Worm (Caenorhabditis elegans) whole organism, young adult: ENCODE data around the gene srt-7.
"Not testable (repeated sequence)": the region's sequence is repeated elsewhere in the genome, so short reads cannot be mapped to it uniquely, and the experiment has no call there.

ENCODE experiments used
- B0261.1 ChIP-seq: sonication (generic microtip); optimal IDR thresholded peaks from 2 replicates; lab custom pipeline; 2016; ENCODE audit warnings: mild to moderate bottlenecking, missing genetic modification characterization, moderate library complexity, missing compliant biosample characterization
- B0336.3 ChIP-seq: fragments of 200-800 bp; sonication (Bioruptor generic); IDR thresholded peaks from 2 replicates; pipeline ENCODE4 v1.3.6; 2022; ENCODE audit warnings: missing genetic modification characterization, missing compliant biosample characterization
- C06A6.2 ChIP-seq: fragments of 200-800 bp; sonication (Bioruptor generic); conservative IDR thresholded peaks from 2 replicates; pipeline ENCODE4 v1.3.6; 2022; ENCODE audit warnings: missing genetic modification characterization, missing compliant biosample characterization
- F22D6.2 ChIP-seq: sonication (generic microtip); optimal IDR thresholded peaks from 2 replicates; lab custom pipeline; 2016; ENCODE audit warnings: mild to moderate bottlenecking, missing genetic modification characterization, missing compliant biosample characterization
- F23B12.7 ChIP-seq: sonication (generic microtip); optimal IDR thresholded peaks from 2 replicates; lab custom pipeline; 2017; ENCODE audit warnings: missing genetic modification characterization, mild to moderate bottlenecking, missing compliant biosample characterization, antibody characterized with exemption, moderate library complexity; ENCODE audit not compliant: insufficient read depth
- F33H1.4 ChIP-seq: fragments of 200-800 bp; sonication (Bioruptor generic); IDR thresholded peaks from 2 replicates; pipeline ENCODE4 v1.3.6; 2022; ENCODE audit warnings: missing genetic modification reagents, missing genetic modification characterization, missing compliant biosample characterization
- F37B4.10 ChIP-seq: fragments of 200-800 bp; sonication (Bioruptor generic); IDR thresholded peaks from 2 replicates; pipeline ENCODE4 v1.3.6; 2022; ENCODE audit warnings: missing genetic modification characterization, missing compliant biosample characterization
- F49E8.2 ChIP-seq: sonication (generic microtip); optimal IDR thresholded peaks from 3 replicates; lab custom pipeline; 2017; ENCODE audit warnings: missing genetic modification characterization, mild to moderate bottlenecking, missing compliant biosample characterization, antibody characterized with exemption, moderate library complexity; ENCODE audit not compliant: insufficient read depth
- F57C9.4 ChIP-seq: sonication (generic microtip); optimal IDR thresholded peaks from 2 replicates; lab custom pipeline; 2017; ENCODE audit warnings: mild to moderate bottlenecking, missing genetic modification characterization, missing compliant biosample characterization
- T07F8.4 ChIP-seq: sonication (generic microtip); optimal IDR thresholded peaks from 2 replicates; lab custom pipeline; 2016; ENCODE audit warnings: mild to moderate bottlenecking, missing genetic modification characterization, moderate library complexity, missing compliant biosample characterization
- ZK185.1 ChIP-seq: sonication (generic microtip); optimal IDR thresholded peaks from 2 replicates; lab custom pipeline; 2016; ENCODE audit warnings: mild to moderate bottlenecking, missing genetic modification characterization, missing compliant biosample characterization; ENCODE audit not compliant: poor library complexity, severe bottlenecking
- ama-1 ChIP-seq, 3 experiments: fragments of 150-350 bp in 1 of 3; sonication (generic microtip) in 2 of 3; optimal IDR thresholded peaks; 2 replicates each; lab custom pipeline; 2014 to 2018; ENCODE audit warnings: missing biosample characterization in 2 of 3, missing genetic modification characterization in 2 of 3, missing genetic modification reagents in 2 of 3
- bed-1 ChIP-seq: fragments of 200-800 bp; sonication (Bioruptor generic); IDR thresholded peaks from 2 replicates; pipeline ENCODE4 v1.3.6; 2022; ENCODE audit warnings: missing genetic modification reagents, missing genetic modification characterization, missing compliant biosample characterization
- cebp-1 ChIP-seq, 2 experiments: fragments of 200-800 bp in 1 of 2; sonication (Bioruptor generic) in 1 of 2; sonication (generic microtip) in 1 of 2; IDR thresholded peaks in 1 of 2; optimal IDR thresholded peaks in 1 of 2; 2 replicates each; pipeline versions ENCODE4 v1.3.6 to Lab custom; 2017 to 2022; ENCODE audit warnings: missing compliant biosample characterization in 2 of 2, missing genetic modification characterization in 2 of 2, mild to moderate bottlenecking in 1 of 2, missing genetic modification reagents in 1 of 2, moderate library complexity in 1 of 2
- ceh-100 ChIP-seq: fragments of 200-800 bp; sonication (Bioruptor generic); IDR thresholded peaks from 2 replicates; pipeline ENCODE4 v1.3.6; 2022; ENCODE audit warnings: missing genetic modification reagents, missing genetic modification characterization, missing compliant biosample characterization
- ceh-40 ChIP-seq: fragments of 200-800 bp; sonication (Bioruptor generic); IDR thresholded peaks from 2 replicates; pipeline ENCODE4 v1.3.6; 2022; ENCODE audit warnings: missing genetic modification characterization, missing compliant biosample characterization
- dox-1 ChIP-seq: fragments of 200-800 bp; sonication (Bioruptor generic); IDR thresholded peaks from 2 replicates; pipeline ENCODE4 v1.3.6; 2022; ENCODE audit warnings: missing genetic modification reagents, missing genetic modification characterization, missing compliant biosample characterization
- egl-44 ChIP-seq: fragments of 200-800 bp; sonication (Bioruptor generic); IDR thresholded peaks from 2 replicates; pipeline ENCODE4 v1.3.6; 2022; ENCODE audit warnings: missing genetic modification reagents, missing genetic modification characterization, missing compliant biosample characterization
- egrh-3 ChIP-seq: fragments of 200-800 bp; sonication (Bioruptor generic); IDR thresholded peaks from 2 replicates; pipeline ENCODE4 v1.3.6; 2022; ENCODE audit warnings: missing genetic modification reagents, missing genetic modification characterization, missing compliant biosample characterization
- hrde-1 ChIP-seq: sonication (generic microtip); optimal IDR thresholded peaks from 2 replicates; lab custom pipeline; 2016; ENCODE audit warnings: missing genetic modification characterization, mild to moderate bottlenecking, missing compliant biosample characterization, moderate library complexity, missing genotype, missing genetic modification reagents, borderline replicate concordance
- lag-1 ChIP-seq: fragments of 200-800 bp; sonication (Bioruptor generic); IDR thresholded peaks from 2 replicates; pipeline ENCODE4 v1.3.6; 2022; ENCODE audit warnings: missing genetic modification reagents, missing genetic modification characterization, missing compliant biosample characterization
- lsy-27 ChIP-seq: sonication (generic microtip); optimal IDR thresholded peaks from 2 replicates; lab custom pipeline; 2017; ENCODE audit warnings: missing genetic modification characterization, mild to moderate bottlenecking, missing compliant biosample characterization, antibody characterized with exemption, missing genotype, borderline replicate concordance; ENCODE audit not compliant: insufficient read depth
- madf-6 ChIP-seq: fragments of 200-800 bp; sonication (Bioruptor generic); IDR thresholded peaks from 2 replicates; pipeline ENCODE4 v1.3.6; 2022; ENCODE audit warnings: missing genetic modification reagents, missing genetic modification characterization, missing compliant biosample characterization
- mcd-1 ChIP-seq: fragments of 200-800 bp; sonication (Bioruptor generic); IDR thresholded peaks from 2 replicates; pipeline ENCODE4 v1.3.6; 2022; ENCODE audit warnings: missing genetic modification reagents, missing genetic modification characterization, missing compliant biosample characterization
- mel-28 ChIP-seq: sonication (generic microtip); optimal IDR thresholded peaks from 2 replicates; lab custom pipeline; 2016; ENCODE audit warnings: borderline replicate concordance, mild to moderate bottlenecking, missing genetic modification characterization, missing compliant biosample characterization
- mxl-1 ChIP-seq: sonication (generic microtip); optimal IDR thresholded peaks from 2 replicates; lab custom pipeline; 2016; ENCODE audit warnings: missing genetic modification characterization, missing compliant biosample characterization
- pbrm-1 ChIP-seq: fragments of 200-800 bp; sonication (Bioruptor generic); IDR thresholded peaks from 2 replicates; pipeline ENCODE4 v1.3.6; 2022; ENCODE audit warnings: missing genetic modification reagents, missing genetic modification characterization, missing compliant biosample characterization
- repo-1 ChIP-seq: sonication (generic microtip); optimal IDR thresholded peaks from 2 replicates; lab custom pipeline; 2017; ENCODE audit warnings: mild to moderate bottlenecking, missing genetic modification characterization, missing compliant biosample characterization
- snpc-3.4 ChIP-seq: sonication (generic microtip); optimal IDR thresholded peaks from 2 replicates; lab custom pipeline; 2017; ENCODE audit warnings: missing genetic modification characterization, mild to moderate bottlenecking, missing compliant biosample characterization, antibody characterized with exemption, moderate library complexity, missing genotype, missing genetic modification reagents
- tbp1 ChIP-seq: fragments of 200-800 bp; sonication (Bioruptor generic); optimal IDR thresholded peaks from 2 replicates; lab custom pipeline; 2018; ENCODE audit warnings: mild to moderate bottlenecking, missing genetic modification characterization, missing compliant biosample characterization
- tbx-9 ChIP-seq: sonication (generic microtip); optimal IDR thresholded peaks from 2 replicates; lab custom pipeline; 2016; ENCODE audit warnings: borderline replicate concordance, missing genetic modification characterization, inconsistent platforms, missing compliant biosample characterization
- tlf-1 ChIP-seq: fragments of 200-800 bp; sonication (Bioruptor generic); optimal IDR thresholded peaks from 2 replicates; lab custom pipeline; 2018; ENCODE audit warnings: mild to moderate bottlenecking, missing genetic modification characterization, missing compliant biosample characterization
- xnd-1 ChIP-seq: sonication (generic microtip); optimal IDR thresholded peaks from 2 replicates; lab custom pipeline; 2016; ENCODE audit warnings: missing genotype, missing genetic modification reagents, missing genetic modification characterization, missing compliant biosample characterization
- ztf-25 ChIP-seq: fragments of 200-800 bp; sonication (Bioruptor generic); IDR thresholded peaks from 2 replicates; pipeline ENCODE4 v1.3.6; 2022; ENCODE audit warnings: missing genetic modification reagents, missing genetic modification characterization, missing compliant biosample characterization

Gene srt-7

DNA sequence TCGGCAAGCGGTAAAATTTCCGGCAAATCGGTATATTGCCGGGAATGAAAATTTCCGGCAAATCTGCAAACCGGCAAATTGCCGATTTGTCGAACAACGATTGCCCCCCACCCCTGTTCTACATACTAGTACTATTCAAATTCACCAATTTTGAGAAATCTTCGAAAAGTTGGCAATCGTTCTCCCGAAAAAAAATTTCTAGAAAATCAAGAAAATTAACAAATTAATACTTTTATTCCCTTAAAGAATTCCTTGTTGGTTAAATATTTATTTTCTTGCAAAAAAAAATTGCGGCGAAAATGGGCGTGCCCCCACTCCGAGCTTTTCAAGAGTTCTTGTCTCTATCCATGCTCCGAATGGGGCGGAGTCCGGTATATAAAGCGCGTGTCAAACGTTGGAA, 27.3 kb upstream of the srt-7 start, which contains the start of gene C50H11.8:
Gene C50H11.8 (plus strand): TSS at position 301 of the 400 bp plus-strand sequence.
- no peak for TF ChIP-seq F49E8.2

ce11 chrV:3058996-3059395, 22.6 kb upstream of the srt-7 start, which contains the start of gene str-244:
Gene str-244 (minus strand): TSS chrV:3059096.
- TF ChIP-seq mel-28 (tag; lab: Kevin White, UChicago) (no peak), T07F8.4 (tag; lab: Kevin White, UChicago) (no peak), tbp1 (GFP tag; lab: Kevin White, UChicago) (no peak), F33H1.4 (GFP tag; lab: Robert Waterston, UW) (no peak), B0336.3 (GFP tag; lab: Robert Waterston, UW) (no peak), C06A6.2 (GFP tag; lab: Robert Waterston, UW) (no peak), mcd-1 (GFP tag; lab: Robert Waterston, UW) (no peak), mxl-1 (tag; lab: Kevin White, UChicago) (no peak), F23B12.7 (tag; lab: Kevin White, UChicago) (no peak), cebp-1 (GFP tag; IDR thresholded peaks at IDR 0.05; lab: Robert Waterston, UW) (no peak), cebp-1 (tag; optimal IDR thresholded peaks at IDR 0.05; lab: Kevin White, UChicago) (no peak), dox-1 (GFP tag; lab: Robert Waterston, UW) (no peak), madf-6 (no peak), B0261.1 (tag; lab: Kevin White, UChicago) (no peak), ama-1 (optimal IDR thresholded peaks at IDR 0.05; lab: Kevin White, UChicago) (no peak), ama-1 (GFP tag; optimal IDR thresholded peaks at IDR 0.05; lab: Kevin White, UChicago) (no peak), ZK185.1 (tag; lab: Kevin White, UChicago) (no peak), bed-1 (GFP tag; lab: Robert Waterston, UW) (no peak), tlf-1 (no peak), repo-1 (tag; lab: Kevin White, UChicago) (no peak), hrde-1 (no peak)

DNA sequence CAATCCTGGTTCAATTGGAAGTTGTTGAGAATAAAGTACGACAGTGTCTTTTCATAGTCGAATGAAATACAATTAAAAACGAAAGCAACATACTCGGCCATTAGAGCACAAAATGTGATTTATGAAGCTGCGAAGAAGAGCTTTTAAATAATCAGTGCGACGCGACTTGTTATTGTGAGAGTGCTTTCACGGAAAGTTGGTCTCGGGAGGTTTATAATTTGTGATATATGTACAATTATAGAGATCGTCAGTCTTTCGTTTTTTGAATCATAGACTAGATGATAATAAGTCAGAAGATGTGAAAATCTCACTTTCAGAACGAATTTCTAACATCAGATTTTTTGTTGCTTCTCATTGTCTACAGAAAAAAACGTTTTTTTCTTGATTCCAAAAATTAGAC, 19.5 kb upstream of the srt-7 start, which contains the start of gene srt-15:
Gene srt-15 (minus strand): TSS at position 101 of the 400 bp plus-strand sequence.
- TF ChIP-seq ceh-100 (GFP tag; lab: Robert Waterston, UW) (no peak), F33H1.4 (GFP tag; lab: Robert Waterston, UW) (no peak), F57C9.4 (no peak), snpc-3.4 (no peak), xnd-1 (no peak), ztf-25 (GFP tag; lab: Robert Waterston, UW) (no peak), pbrm-1 (GFP tag; lab: Robert Waterston, UW) (no peak), hrde-1 (no peak), lag-1 (GFP tag; lab: Robert Waterston, UW) (no peak), lsy-27 (tag; lab: Kevin White, UChicago) (no peak), F22D6.2 (tag; lab: Kevin White, UChicago) (no peak), egl-44 (GFP tag; lab: Robert Waterston, UW) (no peak), ceh-40 (GFP tag; lab: Robert Waterston, UW) (no peak), egrh-3 (GFP tag; lab: Robert Waterston, UW) (no peak)

DNA sequence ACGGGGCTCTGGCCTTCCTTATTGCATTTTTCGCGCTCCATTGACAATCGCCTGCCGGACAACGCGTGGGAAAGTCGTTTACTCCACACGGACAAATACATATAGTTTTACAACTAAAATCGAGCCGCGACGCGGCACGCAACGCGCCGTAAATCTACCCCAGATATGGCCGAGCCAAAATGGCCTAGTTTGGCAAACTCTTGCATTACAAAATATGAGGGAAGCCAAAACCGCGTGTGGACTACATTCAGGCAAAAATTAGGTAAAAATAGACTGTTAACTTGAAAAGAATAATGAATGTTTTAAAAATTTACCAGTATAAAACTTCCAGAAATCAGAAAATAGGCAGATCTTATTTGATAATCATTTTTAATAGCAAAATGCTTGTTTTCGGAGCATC, 17.2 kb upstream of the srt-7 start, which contains the start of gene srt-16:
Gene srt-16 (minus strand): TSS at position 101 of the 400 bp plus-strand sequence.
- not testable (repeated sequence) for TF ChIP-seq F37B4.10 (GFP tag; lab: Robert Waterston, UW); tbx-9 (tag; lab: Kevin White, UChicago); F22D6.2 (tag; lab: Kevin White, UChicago)
- TF ChIP-seq, all 124 proteins: peak for 0; not testable (repeated sequence) for 124
